Fruit fly (Drosophila melanogaster) whole organism, prepupa: Measurements from ENCODE around the gene CG7300.

Source experiments
- Blimp-1 ChIP-seq: fragments of 200-800 bp; sonication (Bioruptor generic); optimal IDR thresholded peaks from 3 replicates; lab custom pipeline; 2017; ENCODE audit warnings: missing biosample characterization, missing genetic modification characterization, mild to moderate bottlenecking, moderate library complexity, missing genetic modification reagents
- CG10631 ChIP-seq: fragments of 200-800 bp; sonication (Bioruptor generic); optimal IDR thresholded peaks from 2 replicates; lab custom pipeline; 2016; ENCODE audit warnings: missing biosample characterization, missing genetic modification characterization
- CG10669 ChIP-seq: fragments of 200-800 bp; sonication (Bioruptor generic); optimal IDR thresholded peaks from 3 replicates; lab custom pipeline; 2018; ENCODE audit warnings: missing biosample characterization, mild to moderate bottlenecking, missing genetic modification characterization, moderate library complexity
- CG11294 ChIP-seq: fragments of 200-800 bp; sonication (Bioruptor generic); IDR thresholded peaks from 2 replicates; pipeline ENCODE4 v1.3.6; 2022; ENCODE audit warnings: missing biosample characterization, missing genetic modification characterization
- CG15336 ChIP-seq: fragments of 200-800 bp; sonication (Bioruptor generic); IDR thresholded peaks from 2 replicates; pipeline ENCODE4 v1.3.6; 2022; ENCODE audit warnings: missing biosample characterization, missing genetic modification characterization
- CG1621 ChIP-seq: fragments of 200-800 bp; sonication (Bioruptor generic); optimal IDR thresholded peaks from 3 replicates; lab custom pipeline; 2018; ENCODE audit warnings: missing biosample characterization, mild to moderate bottlenecking, missing genetic modification characterization
- CG3032 ChIP-seq: fragments of 200-800 bp; optimal IDR thresholded peaks from 2 replicates; lab custom pipeline; 2019; ENCODE audit warnings: missing biosample characterization, mild to moderate bottlenecking, missing genetic modification characterization, moderate library complexity
- CG32006 ChIP-seq: fragments of 200-800 bp; sonication (Bioruptor generic); optimal IDR thresholded peaks from 3 replicates; lab custom pipeline; 2017; ENCODE audit warnings: missing biosample characterization, mild to moderate bottlenecking, missing genetic modification characterization
- CG3919 ChIP-seq: fragments of 200-800 bp; sonication (Bioruptor generic); optimal IDR thresholded peaks from 3 replicates; lab custom pipeline; 2016; ENCODE audit warnings: missing biosample characterization, missing genetic modification characterization
- CG4318 ChIP-seq: fragments of 200-800 bp; sonication (Bioruptor generic); optimal IDR thresholded peaks from 3 replicates; lab custom pipeline; 2017; ENCODE audit warnings: missing biosample characterization, mild to moderate bottlenecking, missing genetic modification characterization
- CG6163 ChIP-seq: fragments of 200-800 bp; sonication (Bioruptor generic); IDR thresholded peaks from 3 replicates; pipeline ENCODE4 v1.3.6; 2022; ENCODE audit warnings: missing biosample characterization, missing genetic modification characterization
- CG6276 ChIP-seq: fragments of 200-800 bp; sonication (Bioruptor generic); optimal IDR thresholded peaks from 2 replicates; lab custom pipeline; 2017; ENCODE audit warnings: missing biosample characterization, mild to moderate bottlenecking, missing genetic modification characterization
- CG6808 ChIP-seq: fragments of 200-800 bp; sonication (Bioruptor generic); optimal IDR thresholded peaks from 3 replicates; lab custom pipeline; 2017; ENCODE audit warnings: missing biosample characterization, missing genetic modification characterization, mild to moderate bottlenecking, moderate library complexity, missing genetic modification reagents
- CG6854 ChIP-seq: fragments of 200-800 bp; sonication (Bioruptor generic); optimal IDR thresholded peaks from 2 replicates; lab custom pipeline; 2017; ENCODE audit warnings: missing biosample characterization, mild to moderate bottlenecking, missing genetic modification characterization
- CG7368 ChIP-seq: fragments of 200-800 bp; sonication (Bioruptor generic); optimal IDR thresholded peaks from 3 replicates; lab custom pipeline; 2016; ENCODE audit warnings: missing biosample characterization, missing genetic modification characterization
- CG8119 ChIP-seq: fragments of 200-800 bp; sonication (Bioruptor generic); IDR thresholded peaks from 3 replicates; pipeline ENCODE4 v1.3.6; 2022; ENCODE audit warnings: missing biosample characterization, missing genetic modification characterization
- CG8319 ChIP-seq: fragments of 200-800 bp; sonication (Bioruptor generic); optimal IDR thresholded peaks from 3 replicates; lab custom pipeline; 2016; ENCODE audit warnings: missing biosample characterization, missing genetic modification characterization
- CG8632 ChIP-seq: fragments of 200-800 bp; sonication (Bioruptor generic); optimal IDR thresholded peaks from 3 replicates; lab custom pipeline; 2016; ENCODE audit warnings: missing biosample characterization, missing genetic modification characterization
- CG9139 ChIP-seq: fragments of 200-800 bp; sonication (Bioruptor generic); optimal IDR thresholded peaks from 3 replicates; lab custom pipeline; 2017; ENCODE audit warnings: missing biosample characterization, mild to moderate bottlenecking, missing genetic modification characterization
- Eip75B ChIP-seq: fragments of 200-800 bp; sonication (Bioruptor generic); optimal IDR thresholded peaks from 3 replicates; lab custom pipeline; 2016; ENCODE audit warnings: missing biosample characterization, missing genetic modification characterization
- Eip78C ChIP-seq: fragments of 200-800 bp; sonication (Bioruptor generic); peaks from one replicate; lab custom pipeline; 2016; ENCODE audit warnings: missing biosample characterization, missing genetic modification characterization
- Ets96B ChIP-seq: fragments of 200-800 bp; optimal IDR thresholded peaks from 2 replicates; lab custom pipeline; 2019; ENCODE audit warnings: missing biosample characterization, mild to moderate bottlenecking, missing genetic modification characterization, moderate library complexity
- Gug ChIP-seq: fragments of 200-800 bp; sonication (Bioruptor generic); IDR thresholded peaks from 2 replicates; pipeline ENCODE4 v1.3.6; 2022; ENCODE audit warnings: missing biosample characterization, missing genetic modification characterization
- Hr38 ChIP-seq: sonication (Bioruptor generic); optimal IDR thresholded peaks from 2 replicates; lab custom pipeline; 2016; ENCODE audit warnings: missing biosample characterization, missing genetic modification characterization
- Hr39 ChIP-seq: fragments of 200-800 bp; sonication (Bioruptor generic); optimal IDR thresholded peaks from 2 replicates; lab custom pipeline; 2016; ENCODE audit warnings: missing biosample characterization, missing genetic modification characterization
- Hr4 ChIP-seq: fragments of 200-800 bp; sonication (Bioruptor generic); optimal IDR thresholded peaks from 3 replicates; lab custom pipeline; 2016; ENCODE audit warnings: missing biosample characterization, missing genetic modification characterization
- Lpt ChIP-seq: fragments of 200-800 bp; sonication (Bioruptor generic); optimal IDR thresholded peaks from 3 replicates; lab custom pipeline; 2016; ENCODE audit warnings: missing biosample characterization, missing genetic modification characterization
- OdsH ChIP-seq: fragments of 200-800 bp; sonication (Bioruptor generic); optimal IDR thresholded peaks from 3 replicates; lab custom pipeline; 2016; ENCODE audit warnings: missing biosample characterization, missing genetic modification characterization
- Sox102F ChIP-seq: fragments of 200-800 bp; sonication (Bioruptor generic); optimal IDR thresholded peaks from 2 replicates; lab custom pipeline; 2016; ENCODE audit warnings: missing biosample characterization, mild to moderate bottlenecking, missing genetic modification characterization
- Sox14 ChIP-seq: fragments of 200-800 bp; sonication (Bioruptor generic); optimal IDR thresholded peaks from 3 replicates; lab custom pipeline; 2016; ENCODE audit warnings: missing biosample characterization, missing genetic modification characterization
- acj6 ChIP-seq: fragments of 200-800 bp; sonication (Bioruptor generic); optimal IDR thresholded peaks from 3 replicates; lab custom pipeline; 2016; ENCODE audit warnings: missing biosample characterization, missing genetic modification characterization
- cyc ChIP-seq: fragments of 200-800 bp; sonication (Bioruptor generic); optimal IDR thresholded peaks from 3 replicates; lab custom pipeline; 2016; ENCODE audit warnings: missing biosample characterization, missing genetic modification characterization
- dac ChIP-seq: fragments of 200-800 bp; sonication (Bioruptor generic); optimal IDR thresholded peaks from 2 replicates; lab custom pipeline; 2017; ENCODE audit warnings: missing biosample characterization, mild to moderate bottlenecking, missing genetic modification characterization
- eg ChIP-seq: fragments of 200-800 bp; sonication (Bioruptor generic); IDR thresholded peaks from 3 replicates; pipeline ENCODE4 v1.3.6; 2022; ENCODE audit warnings: missing biosample characterization, missing genetic modification characterization
- fd59A ChIP-seq: fragments of 200-800 bp; sonication (Bioruptor generic); optimal IDR thresholded peaks from 2 replicates; lab custom pipeline; 2017; ENCODE audit warnings: missing biosample characterization, mild to moderate bottlenecking, missing genetic modification characterization, missing genetic modification reagents
- fd85E ChIP-seq: fragments of 200-800 bp; sonication (Bioruptor generic); optimal IDR thresholded peaks from 3 replicates; lab custom pipeline; 2016; ENCODE audit warnings: missing biosample characterization, missing genetic modification characterization
- lz ChIP-seq: fragments of 200-800 bp; sonication (Bioruptor generic); optimal IDR thresholded peaks from 3 replicates; lab custom pipeline; 2016; ENCODE audit warnings: missing biosample characterization, missing genetic modification characterization
- pdm3 ChIP-seq: fragments of 200-800 bp; sonication (Bioruptor generic); optimal IDR thresholded peaks from 3 replicates; lab custom pipeline; 2016; ENCODE audit warnings: missing biosample characterization, missing genetic modification characterization
- ss ChIP-seq, 2 experiments: fragments of 200-800 bp; sonication (Bioruptor generic); optimal IDR thresholded peaks; 2 replicates in 1 of 2; 3 replicates in 1 of 2; lab custom pipeline; 2017 to 2018; ENCODE audit warnings: mild to moderate bottlenecking in 2 of 2, missing biosample characterization in 2 of 2, missing genetic modification characterization in 2 of 2, moderate library complexity in 1 of 2
- svp ChIP-seq: fragments of 200-800 bp; sonication (Bioruptor generic); peaks from one replicate; lab custom pipeline; 2016; ENCODE audit warnings: missing biosample characterization, missing genetic modification characterization
- topi ChIP-seq: fragments of 200-800 bp; sonication (Bioruptor generic); optimal IDR thresholded peaks from 3 replicates; lab custom pipeline; 2016; ENCODE audit warnings: missing biosample characterization, missing genetic modification characterization

Gene CG7300

dm6 chr2L:10682912-10683311, 14.9 kb downstream of the CG7300 start:
- TF ChIP-seq OdsH (GFP tag; lab: Kevin White, UChicago) (no peak), svp (GFP tag; lab: Kevin White, UChicago) (no peak)

- TF ChIP-seq CG4318 = no peak
- no peak for TF ChIP-seq OdsH (GFP tag; lab: Kevin White, UChicago)
- TF ChIP-seq fd85E (GFP tag; lab: Kevin White, UChicago) = no peak
- TF ChIP-seq ss (GFP tag; optimal IDR thresholded peaks at IDR 0.05; lab: Kevin White, UChicago) = no peak
- no peak for TF ChIP-seq cyc
- no peak for TF ChIP-seq lz (GFP tag; lab: Kevin White, UChicago)
- no peak for TF ChIP-seq CG6808 (GFP tag; lab: Kevin White, UChicago)
- no peak for TF ChIP-seq CG8632
- TF ChIP-seq CG15336 (GFP tag; lab: Robert Waterston, UW) = no peak
- TF ChIP-seq acj6 (GFP tag; lab: Kevin White, UChicago) = no peak
- TF ChIP-seq CG6854 (GFP tag; lab: Kevin White, UChicago) = no peak
- no peak for TF ChIP-seq CG1621 (tag; lab: Kevin White, UChicago)
- TF ChIP-seq Hr38 (GFP tag; lab: Kevin White, UChicago) = no peak
- TF ChIP-seq CG9139 (GFP tag; lab: Kevin White, UChicago) = no peak
- TF ChIP-seq fd59A (GFP tag; lab: Kevin White, UChicago) = no peak
- no peak for TF ChIP-seq Sox102F (GFP tag; lab: Kevin White, UChicago)
- TF ChIP-seq Hr4 (GFP tag; lab: Kevin White, UChicago) = no peak
- no peak for TF ChIP-seq Eip75B (GFP tag; lab: Kevin White, UChicago)
- TF ChIP-seq Sox14 (GFP tag; lab: Kevin White, UChicago) = no peak
- TF ChIP-seq CG3032 (tag; lab: Kevin White, UChicago) = no peak
Measured at dm6 chr2L:10682197-10682596, 15.6 kb downstream of the CG7300 start.

- TF ChIP-seq CG8632 (no peak), dac (GFP tag; lab: Kevin White, UChicago) (no peak), Sox102F (GFP tag; lab: Kevin White, UChicago) (no peak), eg (GFP tag; lab: Robert Waterston, UW) (no peak), CG9139 (GFP tag; lab: Kevin White, UChicago) (no peak), CG6276 (GFP tag; lab: Kevin White, UChicago) (no peak), Hr4 (GFP tag; lab: Kevin White, UChicago) (no peak), fd59A (GFP tag; lab: Kevin White, UChicago) (no peak), CG11294 (GFP tag; lab: Robert Waterston, UW) (no peak), pdm3 (no peak), Eip75B (GFP tag; lab: Kevin White, UChicago) (no peak), CG8319 (no peak), Lpt (GFP tag; lab: Kevin White, UChicago) (no peak), Hr39 (GFP tag; lab: Kevin White, UChicago) (no peak), CG7368 (GFP tag; lab: Kevin White, UChicago) (no peak), Eip78C (no peak), CG10631 (GFP tag; lab: Kevin White, UChicago) (no peak), CG6163 (no peak), Blimp-1 (GFP tag; lab: Kevin White, UChicago) (no peak)
Measured at dm6 chr2L:10681602-10682001, 16.2 kb downstream of the CG7300 start, which contains the start of gene CG17107. TSS of gene CG17107 (plus strand) at chr2L:10681902.

dm6 chr2L:10680584-10681080, 17.2 kb downstream of the CG7300 start, which contains the start of gene CG17105:
TSS of gene CG17105 (plus strand) at chr2L:10681030.
- TF ChIP-seq acj6 (GFP tag; lab: Kevin White, UChicago) (peak; percentile 0), CG11294 (GFP tag; lab: Robert Waterston, UW) (no peak), Gug (GFP tag; lab: Robert Waterston, UW) (no peak), Sox14 (GFP tag; lab: Kevin White, UChicago) (no peak), CG3919 (GFP tag; lab: Kevin White, UChicago) (peak; percentile 26), CG8119 (GFP tag; lab: Robert Waterston, UW) (0 out of 3 replicates have a peak, but pooled peaks have one; percentile 18), ss (GFP tag; optimal IDR thresholded peaks at IDR 0.05; lab: Kevin White, UChicago) (no peak), CG10669 (GFP tag; lab: Kevin White, UChicago) (no peak), Hr4 (GFP tag; lab: Kevin White, UChicago) (peak; percentile 48), topi (GFP tag; lab: Kevin White, UChicago) (no peak), Ets96B (tag; lab: Kevin White, UChicago) (no peak), Eip78C (peak; percentile 69), CG32006 (GFP tag; lab: Kevin White, UChicago) (peak; percentile 29), CG15336 (GFP tag; lab: Robert Waterston, UW) (peak; percentile 61)
